Worm (Caenorhabditis elegans) whole organism, L4 larva: Measurements from ENCODE around the gene B0361.9.

Experiments used
- fos-1 ChIP-seq: fragments of 150-350 bp; optimal IDR thresholded peaks from 2 replicates; lab custom pipeline; 2014; ENCODE audit warnings: missing biosample characterization, missing genetic modification characterization
- lin-13 ChIP-seq: fragments of 150-350 bp; optimal IDR thresholded peaks from 2 replicates; lab custom pipeline; 2014; ENCODE audit warnings: missing biosample characterization, missing genetic modification reagents, missing genetic modification characterization

DNA sequence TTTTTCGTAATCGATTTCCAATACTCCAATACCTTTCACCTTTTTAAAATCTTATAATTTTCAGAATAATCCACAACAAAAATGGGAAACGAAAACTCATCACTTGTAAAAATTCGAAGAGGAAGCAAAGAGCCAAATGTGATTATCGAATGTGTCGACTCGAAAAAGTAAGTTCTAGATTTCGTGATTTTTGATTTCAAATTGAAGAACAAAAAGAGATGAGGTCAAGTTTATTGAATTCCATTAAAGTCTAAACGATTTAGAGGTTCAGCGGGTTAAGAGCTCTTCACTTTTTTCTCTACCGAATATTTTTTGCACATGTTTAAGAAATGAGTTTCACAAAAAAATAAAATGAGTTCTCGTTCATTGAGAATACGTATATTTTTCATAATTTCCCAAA, 40.5 kb downstream of the B0361.9 start, which contains the start of gene B0361.4:
- no peak for TF ChIP-seq fos-1 (tag; lab: Kevin White, UChicago)
- TF ChIP-seq lin-13 (GFP tag; lab: Kevin White, UChicago): no peak
